Worm (Caenorhabditis elegans): ENCODE results near the gene acr-18.

DNA sequence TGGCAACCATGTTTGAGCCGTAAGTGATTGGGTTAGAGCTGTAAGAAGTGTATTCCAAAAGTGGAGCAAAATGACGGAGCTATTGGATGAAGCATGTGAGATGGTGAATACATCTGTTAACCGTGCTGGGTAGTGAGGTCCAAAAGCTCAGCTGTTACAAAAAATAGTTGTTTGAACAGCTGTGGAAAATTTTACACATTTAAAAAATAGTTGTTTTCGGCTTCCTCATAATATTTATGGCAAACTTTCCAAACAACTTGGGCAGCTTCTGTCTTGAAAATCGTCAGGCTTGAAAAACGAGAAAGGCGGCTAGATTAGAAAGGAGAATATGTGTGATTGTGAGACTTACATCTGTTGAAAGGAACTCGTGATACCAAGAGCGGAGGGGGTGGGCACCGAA, 46.1 kb upstream of the acr-18 start, which contains the start of gene fbxa-154:
- TF ChIP-seq lsy-2 (tag; optimal IDR thresholded peaks at IDR 0.05), result no peak
- TF ChIP-seq skn-1 (tag; optimal IDR thresholded peaks at IDR 0.05), result no peak
- no peak for TF ChIP-seq zag-1 (tag; optimal IDR thresholded peaks at IDR 0.05)
- TF ChIP-seq ztf-11 (tag; optimal IDR thresholded peaks at IDR 0.05), result no peak
- no peak for TF ChIP-seq sma-3 (GFP tag; optimal IDR thresholded peaks at IDR 0.05)
- TF ChIP-seq nhr-25 (tag; optimal IDR thresholded peaks at IDR 0.05), result no peak
- no peak for TF ChIP-seq nhr-11 (tag; optimal IDR thresholded peaks at IDR 0.05)
- TF ChIP-seq egl-27 (tag; optimal IDR thresholded peaks at IDR 0.05), result no peak
- no peak for TF ChIP-seq snpc-4 (tag; optimal IDR thresholded peaks at IDR 0.05)
- no peak for TF ChIP-seq nhr-237 (tag; optimal IDR thresholded peaks at IDR 0.05)
